Comparison of ENCODE assay signal across 4 worm cellular contexts in the genomic region with DNA sequence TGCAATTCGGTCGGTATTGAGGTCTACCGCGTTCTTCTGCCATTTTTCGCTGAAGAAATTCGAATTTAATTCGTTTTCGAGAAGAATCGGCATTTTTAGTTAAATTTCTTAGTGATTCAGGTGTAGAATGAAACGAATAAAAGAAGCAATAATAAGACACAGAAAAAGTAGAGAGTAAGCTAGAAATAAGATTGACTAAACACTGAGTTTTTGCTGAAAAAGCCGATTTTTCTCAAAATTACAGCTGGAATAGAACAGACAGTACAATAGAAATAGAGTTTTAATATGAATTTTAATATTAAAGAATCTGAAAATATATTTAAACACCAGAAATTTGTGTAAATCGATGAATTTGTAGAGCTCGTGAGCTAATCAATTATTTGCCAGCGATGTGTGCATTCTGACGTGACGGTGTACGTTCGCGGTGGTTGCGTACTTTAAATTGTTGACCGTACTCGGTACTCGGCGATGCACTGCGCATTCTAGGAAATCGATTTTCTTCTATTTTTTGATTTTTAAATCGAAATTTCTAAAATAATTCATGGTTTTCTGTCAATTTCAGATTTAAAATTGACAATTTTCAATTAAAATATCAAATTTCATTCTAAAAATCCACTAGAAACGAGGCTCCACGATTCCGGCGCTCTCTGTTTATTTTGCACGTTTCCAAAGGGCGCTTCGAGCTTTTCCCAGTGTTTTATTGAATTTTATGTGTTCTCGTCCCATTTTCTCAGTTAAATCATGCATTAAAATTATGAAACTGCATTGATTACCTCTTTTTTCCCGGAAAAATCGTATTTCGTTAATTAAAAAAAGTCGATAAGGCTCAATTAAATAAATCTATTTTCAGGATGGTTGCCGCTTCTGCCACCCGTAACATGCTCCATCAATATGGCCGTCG.
TF ChIP-seq lines count a peak whose summit lies in the region.

A gene (minus strand): TSS at position 51 of the 901 bp plus-strand sequence.
A gene (plus strand): TSS at position 851 of the 901 bp plus-strand sequence.

TF ChIP-seq in whole organism, L2 larva, 48 proteins besides CTCF, POLR2A, EP300 and RAD21 (continues in another document):
- TF ChIP-seq nhr-21 (tag; optimal IDR thresholded peaks at IDR 0.05; lab: Kevin White, UChicago) (peak; percentile 9), skn-1 (tag; optimal IDR thresholded peaks at IDR 0.05; lab: Kevin White, UChicago) (no peak), lin-39 (tag; optimal IDR thresholded peaks at IDR 0.05; lab: Kevin White, UChicago) (no peak), aly-2 (tag; optimal IDR thresholded peaks at IDR 0.05; lab: Kevin White, UChicago) (no peak), unc-55 (GFP tag; optimal IDR thresholded peaks at IDR 0.05; lab: Kevin White, UChicago) (peak; percentile 78), zag-1 (tag; optimal IDR thresholded peaks at IDR 0.05; lab: Kevin White, UChicago) (peak; percentile 19), ceh-82 (tag; optimal IDR thresholded peaks at IDR 0.05; lab: Kevin White, UChicago) (no peak), ztf-1 (GFP tag; conservative IDR thresholded peaks at IDR 0.05; lab: Robert Waterston, UW) (no peak), lsy-2 (tag; optimal IDR thresholded peaks at IDR 0.05; lab: Kevin White, UChicago) (peak; percentile 86 to 97), sma-3 (GFP tag; optimal IDR thresholded peaks at IDR 0.05; lab: Kevin White, UChicago) (peak; percentile 51), unc-39 (tag; optimal IDR thresholded peaks at IDR 0.05; lab: Kevin White, UChicago) (no peak), C34F6.9 (tag; optimal IDR thresholded peaks at IDR 0.05; lab: Kevin White, UChicago) (peak; percentile 67), sma-9 (GFP tag; optimal IDR thresholded peaks at IDR 0.05; lab: Kevin White, UChicago) (peak; percentile 25), sma-9 (tag; optimal IDR thresholded peaks at IDR 0.05; lab: Kevin White, UChicago) (no peak), mdl-1 (tag; optimal IDR thresholded peaks at IDR 0.05; lab: Kevin White, UChicago) (peak in 1 of 2 experiments; percentile 14), nhr-129 (tag; optimal IDR thresholded peaks at IDR 0.05; lab: Kevin White, UChicago) (peak; percentile 58), gmeb-1 (tag; optimal IDR thresholded peaks at IDR 0.05; lab: Kevin White, UChicago) (peak; percentile 53), nhr-6 (tag; optimal IDR thresholded peaks at IDR 0.05; lab: Kevin White, UChicago) (peak; percentile 5), alr-1 (tag; optimal IDR thresholded peaks at IDR 0.05; lab: Kevin White, UChicago) (no peak), R02D3.7 (tag; optimal IDR thresholded peaks at IDR 0.05; lab: Kevin White, UChicago) (no peak)

TF ChIP-seq in whole organism, L4 larva, 104 proteins besides CTCF, POLR2A, EP300 and RAD21 (continues in another document):
- peak; percentile 32 for TF ChIP-seq F37D6.2 (tag; optimal IDR thresholded peaks at IDR 0.05; lab: Kevin White, UChicago)
- TF ChIP-seq unc-130 (GFP tag; optimal IDR thresholded peaks at IDR 0.05; lab: Kevin White, UChicago): peak; percentile 40
- TF ChIP-seq lin-13 (GFP tag; optimal IDR thresholded peaks at IDR 0.05; lab: Kevin White, UChicago): peak; percentile 20
- TF ChIP-seq mep-1 (tag; optimal IDR thresholded peaks at IDR 0.05; lab: Kevin White, UChicago): peak; percentile 65
- TF ChIP-seq pqm-1 (tag; optimal IDR thresholded peaks at IDR 0.05; lab: Kevin White, UChicago): no peak
- peak; percentile 54 for TF ChIP-seq hlh-11 (tag; optimal IDR thresholded peaks at IDR 0.05; lab: Kevin White, UChicago)
- TF ChIP-seq nhr-28 (tag; optimal IDR thresholded peaks at IDR 0.05; lab: Kevin White, UChicago): peak; percentile 37
- peak; percentile 61 for TF ChIP-seq aha-1 (tag; lab: Kevin White, UChicago)
- TF ChIP-seq hmg-1.1 (GFP tag; IDR thresholded peaks at IDR 0.05; lab: Robert Waterston, UW): peak; percentile 43
- TF ChIP-seq daf-16 (GFP tag; optimal IDR thresholded peaks at IDR 0.05; lab: Kevin White, UChicago): no peak
- peak; percentile 65 for TF ChIP-seq daf-16 (tag; optimal IDR thresholded peaks at IDR 0.05; lab: Kevin White, UChicago)
- TF ChIP-seq lsy-2 (tag; optimal IDR thresholded peaks at IDR 0.05; lab: Kevin White, UChicago): peak; percentile 82 to 97
- TF ChIP-seq hif-1 (tag; optimal IDR thresholded peaks at IDR 0.05; lab: Kevin White, UChicago): peak in 1 of 2 experiments; percentile 85
- peak; percentile 98 for TF ChIP-seq T20F7.1 (GFP tag; optimal IDR thresholded peaks at IDR 0.05; lab: Kevin White, UChicago)
- TF ChIP-seq lin-38 (GFP tag; IDR thresholded peaks at IDR 0.05; lab: Robert Waterston, UW): peak; percentile 64
- TF ChIP-seq nhr-77 (tag; optimal IDR thresholded peaks at IDR 0.05; lab: Kevin White, UChicago): peak; percentile 49
- peak in 1 of 2 experiments; percentile 26 for TF ChIP-seq mdl-1 (tag; optimal IDR thresholded peaks at IDR 0.05; lab: Kevin White, UChicago)
- peak; percentile 73 for TF ChIP-seq mes-2 (tag; optimal IDR thresholded peaks at IDR 0.05; lab: Kevin White, UChicago; ENCODE audit: poor library complexity, severe bottlenecking)
- TF ChIP-seq lin-15B (tag; optimal IDR thresholded peaks at IDR 0.05; lab: Kevin White, UChicago): no peak
- peak; percentile 45 for TF ChIP-seq dpl-1 (GFP tag; optimal IDR thresholded peaks at IDR 0.05; lab: Kevin White, UChicago)

TF ChIP-seq in whole organism, late embryonic, 69 proteins besides CTCF, POLR2A, EP300 and RAD21 (continues in another document):
- TF ChIP-seq ceh-22 (tag; optimal IDR thresholded peaks at IDR 0.05; lab: Kevin White, UChicago): no peak
- TF ChIP-seq elt-4 (tag; optimal IDR thresholded peaks at IDR 0.05; lab: Kevin White, UChicago): no peak
- no peak for TF ChIP-seq sdc-2 (tag; optimal IDR thresholded peaks at IDR 0.05; lab: Kevin White, UChicago)
- TF ChIP-seq ceh-34 (tag; optimal IDR thresholded peaks at IDR 0.05; lab: Kevin White, UChicago): peak; percentile 78
- no peak for TF ChIP-seq sox-2 (GFP tag; IDR thresholded peaks at IDR 0.05; lab: Robert Waterston, UW)
- TF ChIP-seq tbx-2 (tag; optimal IDR thresholded peaks at IDR 0.05; lab: Kevin White, UChicago): peak; percentile 6
- TF ChIP-seq F13H6.1 (tag; optimal IDR thresholded peaks at IDR 0.05; lab: Kevin White, UChicago): no peak
- TF ChIP-seq elt-2 (tag; optimal IDR thresholded peaks at IDR 0.05; lab: Kevin White, UChicago): peak; percentile 36
- TF ChIP-seq npax-4 (tag; optimal IDR thresholded peaks at IDR 0.05; lab: Kevin White, UChicago): no peak
- no peak for TF ChIP-seq dve-1 (tag; optimal IDR thresholded peaks at IDR 0.05; lab: Kevin White, UChicago)
- peak; percentile 16 for TF ChIP-seq ets-4 (tag; optimal IDR thresholded peaks at IDR 0.05; lab: Kevin White, UChicago)
- TF ChIP-seq ceh-14 (tag; optimal IDR thresholded peaks at IDR 0.05; lab: Kevin White, UChicago): peak; percentile 7
- no peak for TF ChIP-seq mec-3 (tag; optimal IDR thresholded peaks at IDR 0.05; lab: Kevin White, UChicago; ENCODE audit: borderline replicate concordance)
- peak; percentile 27 for TF ChIP-seq unc-42 (tag; optimal IDR thresholded peaks at IDR 0.05; lab: Kevin White, UChicago)
- TF ChIP-seq ceh-6 (GFP tag; optimal IDR thresholded peaks at IDR 0.05; lab: Kevin White, UChicago): no peak
- peak; percentile 58 for TF ChIP-seq K09A11.1 (tag; optimal IDR thresholded peaks at IDR 0.05; lab: Kevin White, UChicago; ENCODE audit: insufficient read depth)
- no peak for TF ChIP-seq che-1 (tag; optimal IDR thresholded peaks at IDR 0.05; lab: Kevin White, UChicago)
- no peak for TF ChIP-seq pqm-1 (tag; optimal IDR thresholded peaks at IDR 0.05; lab: Kevin White, UChicago)
- TF ChIP-seq fkh-10 (GFP tag; optimal IDR thresholded peaks at IDR 0.05; lab: Kevin White, UChicago): no peak
- TF ChIP-seq nfya-1 (tag; optimal IDR thresholded peaks at IDR 0.05; lab: Kevin White, UChicago): peak; percentile 59
- no peak for TF ChIP-seq K02D7.2 (tag; optimal IDR thresholded peaks at IDR 0.05; lab: Kevin White, UChicago)
- TF ChIP-seq ceh-48 (tag; optimal IDR thresholded peaks at IDR 0.05; lab: Kevin White, UChicago): peak; percentile 69
- no peak for TF ChIP-seq lin-11 (tag; optimal IDR thresholded peaks at IDR 0.05; lab: Kevin White, UChicago)

TF ChIP-seq in whole organism, mixed stage, embryonic, 35 proteins besides CTCF, POLR2A, EP300 and RAD21:
- TF ChIP-seq lin-32 (GFP tag; optimal IDR thresholded peaks at IDR 0.05; lab: Kevin White, UChicago) (no peak), ceh-83 (GFP tag; optimal IDR thresholded peaks at IDR 0.05; lab: Kevin White, UChicago) (peak; percentile 25), elt-3 (tag; optimal IDR thresholded peaks at IDR 0.05; lab: Kevin White, UChicago) (no peak), ces-1 (GFP tag; optimal IDR thresholded peaks at IDR 0.05; lab: Kevin White, UChicago) (peak; percentile 49), ceh-43 (GFP tag; optimal IDR thresholded peaks at IDR 0.05; lab: Kevin White, UChicago) (peak; percentile 8), mep-1 (tag; optimal IDR thresholded peaks at IDR 0.05; lab: Kevin White, UChicago) (peak; percentile 84), ceh-39 (tag; optimal IDR thresholded peaks at IDR 0.05; lab: Kevin White, UChicago) (peak; percentile 19), ztf-11 (tag; optimal IDR thresholded peaks at IDR 0.05; lab: Kevin White, UChicago) (no peak), cnd-1 (tag; optimal IDR thresholded peaks at IDR 0.05; lab: Kevin White, UChicago) (no peak), lin-13 (tag; optimal IDR thresholded peaks at IDR 0.05; lab: Kevin White, UChicago) (peak; percentile 66), drap-1 (GFP tag; optimal IDR thresholded peaks at IDR 0.05; lab: Kevin White, UChicago) (peak; percentile 34), lsy-2 (tag; optimal IDR thresholded peaks at IDR 0.05; lab: Kevin White, UChicago) (peak; percentile 94), M03D4.4 (tag; optimal IDR thresholded peaks at IDR 0.05; lab: Kevin White, UChicago) (no peak), nhr-76 (tag; optimal IDR thresholded peaks at IDR 0.05; lab: Kevin White, UChicago) (no peak), nhr-237 (tag; optimal IDR thresholded peaks at IDR 0.05; lab: Kevin White, UChicago) (peak; percentile 18), tbx-8 (GFP tag; optimal IDR thresholded peaks at IDR 0.05; lab: Kevin White, UChicago) (no peak), zip-8 (tag; optimal IDR thresholded peaks at IDR 0.05; lab: Kevin White, UChicago) (no peak), unc-120 (tag; optimal IDR thresholded peaks at IDR 0.05; lab: Kevin White, UChicago; ENCODE audit: poor library complexity, severe bottlenecking) (peak; percentile 81), mab-5 (tag; optimal IDR thresholded peaks at IDR 0.05; lab: Kevin White, UChicago) (no peak), sem-2 (GFP tag; optimal IDR thresholded peaks at IDR 0.05; lab: Kevin White, UChicago) (no peak), ham-2 (GFP tag; optimal IDR thresholded peaks at IDR 0.05; lab: Kevin White, UChicago) (no peak), nhr-28 (tag; optimal IDR thresholded peaks at IDR 0.05; lab: Kevin White, UChicago) (no peak), elt-1 (tag; optimal IDR thresholded peaks at IDR 0.05; lab: Kevin White, UChicago; ENCODE audit: borderline replicate concordance, insufficient read depth) (no peak), blmp-1 (tag; optimal IDR thresholded peaks at IDR 0.05; lab: Kevin White, UChicago) (no peak)
